Fruit fly (Drosophila melanogaster): ENCODE data around the gene tkv.

Gene tkv

dm6 chr2L:5278309-5279130 lies 7.3 kb upstream of the tkv start, which contains the start of the genes Nin and Bub1 (continued):
- TF ChIP-seq CG14014 (GFP tag; IDR thresholded peaks at IDR 0.05) (peak; percentile 41; the same call in 1 of the 2 replicates), sug (tag; optimal IDR thresholded peaks at IDR 0.05) (peak; percentile 18), CG9215 (GFP tag; IDR thresholded peaks at IDR 0.05) (peak; percentile 45), corto (GFP tag; optimal IDR thresholded peaks at IDR 0.05) (no peak), mam (GFP tag; optimal IDR thresholded peaks at IDR 0.05) (peak; percentile 10), slbo (GFP tag; IDR thresholded peaks at IDR 0.05) (peak; percentile 81), Max (GFP tag; optimal IDR thresholded peaks at IDR 0.05) (no peak), pzg (GFP tag; optimal IDR thresholded peaks at IDR 0.05) (peak; percentile 44), gcm (GFP tag; optimal IDR thresholded peaks at IDR 0.05) (no peak), CG10431 (GFP tag; optimal IDR thresholded peaks at IDR 0.05) (no peak), trem (tag; optimal IDR thresholded peaks at IDR 0.05) (peak; percentile 6), shn (GFP tag; optimal IDR thresholded peaks at IDR 0.05) (peak; percentile 11), CG9876 (GFP tag; optimal IDR thresholded peaks at IDR 0.05) (no peak), prd (optimal IDR thresholded peaks at IDR 0.05) (no peak), prd (GFP tag; IDR thresholded peaks at IDR 0.05) (peak; percentile 49; the same call in 1 of the 3 replicates), mld (GFP tag; IDR thresholded peaks at IDR 0.05; ENCODE audit: partially characterized antibody) (peak; percentile 79), unc-4 (GFP tag; IDR thresholded peaks at IDR 0.05; ENCODE audit: partially characterized antibody) (peak; percentile 74), CG9932 (GFP tag; IDR thresholded peaks at IDR 0.05) (peak; percentile 80), Nf-YB (GFP tag; optimal IDR thresholded peaks at IDR 0.05) (no peak), Aef1 (GFP tag; IDR thresholded peaks at IDR 0.05) (peak; percentile 39), E2f1 (GFP tag; IDR thresholded peaks at IDR 0.05) (peak; percentile 36; the same call in 1 of the 2 replicates), CG31365 (tag; optimal IDR thresholded peaks at IDR 0.05) (no peak), yki (optimal IDR thresholded peaks at IDR 0.05) (no peak), hth (optimal IDR thresholded peaks at IDR 0.05) (no peak), tin (GFP tag; optimal IDR thresholded peaks at IDR 0.05) (peak; percentile 43), CG4730 (GFP tag; IDR thresholded peaks at IDR 0.05) (no peak), CG2678 (tag; optimal IDR thresholded peaks at IDR 0.05) (no peak), vnd (GFP tag; IDR thresholded peaks at IDR 0.05; ENCODE audit: partially characterized antibody) (peak; percentile 86), CG6272 (GFP tag; IDR thresholded peaks at IDR 0.05) (peak; percentile 72), HLH4C (GFP tag; IDR thresholded peaks at IDR 0.05; ENCODE audit: partially characterized antibody) (peak; percentile 76), CG43689 (GFP tag; IDR thresholded peaks at IDR 0.05) (no peak), Rx (GFP tag; IDR thresholded peaks at IDR 0.05) (no peak), ftz-f1 (GFP tag; optimal IDR thresholded peaks at IDR 0.05) (no peak), gce (GFP tag; IDR thresholded peaks at IDR 0.05) (0 out of 3 replicates have a peak, but pooled peaks have one; percentile 47), Bgb (GFP tag; IDR thresholded peaks at IDR 0.05; ENCODE audit: partially characterized antibody) (peak; percentile 88), Dp (GFP tag; optimal IDR thresholded peaks at IDR 0.05) (peak; percentile 37), az2 (GFP tag; optimal IDR thresholded peaks at IDR 0.05) (peak; percentile 17), Meics (GFP tag; optimal IDR thresholded peaks at IDR 0.05) (no peak), CG2129 (GFP tag; IDR thresholded peaks at IDR 0.05; ENCODE audit: partially characterized antibody) (peak; percentile 64; the same call in 1 of the 2 replicates), Mad (GFP tag; optimal IDR thresholded peaks at IDR 0.05) (no peak), CG2199 (GFP tag; IDR thresholded peaks at IDR 0.05) (no peak), CG42726 (GFP tag; IDR thresholded peaks at IDR 0.05; ENCODE audit: partially characterized antibody) (peak; percentile 96), Bdp1 (GFP tag; optimal IDR thresholded peaks at IDR 0.05) (no peak), CG14710 (tag; optimal IDR thresholded peaks at IDR 0.05) (peak; percentile 64), CG3726 (GFP tag; IDR thresholded peaks at IDR 0.05) (no peak), CG9727 (GFP tag; optimal IDR thresholded peaks at IDR 0.05) (peak; percentile 50), CG12219 (GFP tag; optimal IDR thresholded peaks at IDR 0.05) (no peak), H2.0 (GFP tag; IDR thresholded peaks at IDR 0.05) (0 out of 2 replicates have a peak, but pooled peaks have one; percentile 19), Ets65A (GFP tag) (peak; percentile 86), CG6654 (GFP tag; optimal IDR thresholded peaks at IDR 0.05) (no peak)
